Worm (Caenorhabditis elegans) whole organism, early embryonic: ENCODE data around the gene srz-71.

Experiments used
- B0310.2 ChIP-seq: sonication (generic microtip); optimal IDR thresholded peaks from 2 replicates; lab custom pipeline; 2016; ENCODE audit warnings: mild to moderate bottlenecking, missing genetic modification characterization, missing compliant biosample characterization
- aly-1 ChIP-seq: sonication (generic microtip); optimal IDR thresholded peaks from 2 replicates; lab custom pipeline; 2016; ENCODE audit warnings: missing genetic modification characterization, missing compliant biosample characterization
- ama-1 ChIP-seq: fragments of 150-350 bp; optimal IDR thresholded peaks from 2 replicates; lab custom pipeline; 2014
- ceh-13 ChIP-seq: fragments of 200-800 bp; sonication (Bioruptor generic); optimal IDR thresholded peaks from 2 replicates; lab custom pipeline; 2018; ENCODE audit warnings: mild to moderate bottlenecking, missing genetic modification characterization, missing compliant biosample characterization
- ceh-36 ChIP-seq: sonication (generic microtip); optimal IDR thresholded peaks from 2 replicates; lab custom pipeline; 2016; ENCODE audit warnings: missing genetic modification characterization, inconsistent platforms, missing compliant biosample characterization
- ets-7 ChIP-seq: sonication (generic microtip); optimal IDR thresholded peaks from 2 replicates; lab custom pipeline; 2016; ENCODE audit warnings: missing genotype, missing genetic modification characterization, missing compliant biosample characterization
- flt-1 ChIP-seq: fragments of 200-800 bp; sonication (Bioruptor generic); IDR thresholded peaks from 2 replicates; pipeline ENCODE4 v1.3.6; 2022; ENCODE audit warnings: missing genetic modification characterization, missing compliant biosample characterization
- hmg-4 ChIP-seq: fragments of 200-800 bp; sonication (Bioruptor generic); optimal IDR thresholded peaks from 2 replicates; lab custom pipeline; 2018; ENCODE audit warnings: mild to moderate bottlenecking, missing genetic modification characterization, missing compliant biosample characterization
- hnd-1 ChIP-seq: sonication (generic microtip); optimal IDR thresholded peaks from 2 replicates; lab custom pipeline; 2016; ENCODE audit warnings: missing genetic modification characterization, missing compliant biosample characterization
- scrt-1 ChIP-seq: fragments of 200-800 bp; sonication (Bioruptor generic); IDR thresholded peaks from 2 replicates; pipeline ENCODE4 v1.3.6; 2022; ENCODE audit warnings: missing genetic modification characterization, missing compliant biosample characterization
- sea-1 ChIP-seq: fragments of 200-800 bp; sonication (Bioruptor generic); conservative IDR thresholded peaks from 2 replicates; pipeline ENCODE4 v1.3.6; 2022; ENCODE audit warnings: missing genetic modification characterization, missing compliant biosample characterization
- tbx-11 ChIP-seq: fragments of 200-800 bp; sonication (Bioruptor generic); IDR thresholded peaks from 2 replicates; pipeline ENCODE4 v1.3.6; 2022; ENCODE audit warnings: missing genetic modification characterization, missing compliant biosample characterization
- tbx-37 ChIP-seq: fragments of 200-800 bp; sonication (Bioruptor generic); conservative IDR thresholded peaks from 2 replicates; pipeline ENCODE4 v1.3.6; 2022; ENCODE audit warnings: missing genetic modification reagents, missing genetic modification characterization, missing compliant biosample characterization
- tra-4 ChIP-seq: sonication (generic microtip); optimal IDR thresholded peaks from 2 replicates; lab custom pipeline; 2017; ENCODE audit warnings: missing genetic modification characterization, missing compliant biosample characterization

- no peak for TF ChIP-seq aly-1 (tag; lab: Kevin White, UChicago)
- TF ChIP-seq tra-4 (tag; lab: Kevin White, UChicago), result no peak
- TF ChIP-seq ama-1 (lab: Kevin White, UChicago), result no peak
- TF ChIP-seq ets-7 (tag; lab: Kevin White, UChicago), result no peak
- no peak for TF ChIP-seq B0310.2
- TF ChIP-seq hnd-1 (tag; lab: Kevin White, UChicago), result no peak
- no peak for TF ChIP-seq scrt-1 (GFP tag; lab: Robert Waterston, UW)
- no peak for TF ChIP-seq tbx-37 (GFP tag; lab: Robert Waterston, UW)
- TF ChIP-seq sea-1 (GFP tag; lab: Robert Waterston, UW), result no peak
- TF ChIP-seq flt-1, result no peak
- TF ChIP-seq hmg-4, result no peak
- TF ChIP-seq tbx-11 (GFP tag; lab: Robert Waterston, UW), result no peak
- TF ChIP-seq ceh-36 (tag; lab: Kevin White, UChicago), result no peak
- no peak for TF ChIP-seq ceh-13 (GFP tag; lab: Kevin White, UChicago)
Observed at ce11 chrIV:16320866-16321265, 11.8 kb upstream of the srz-71 start, which contains the start of gene srz-61.
